Worm (Caenorhabditis elegans) whole organism, L4 larva: Measurements from ENCODE around the gene rnp-7.

Source experiments
- F26F4.8 ChIP-seq: fragments of 200-800 bp; sonication (Bioruptor generic); conservative IDR thresholded peaks from 2 replicates; pipeline ENCODE4 v1.3.6; 2022; ENCODE audit warnings: missing genetic modification characterization, missing compliant biosample characterization
- F49E8.2 ChIP-seq: sonication (generic microtip); optimal IDR thresholded peaks from 2 replicates; lab custom pipeline; 2016; ENCODE audit warnings: missing compliant biosample characterization, mild to moderate bottlenecking, missing genetic modification characterization, borderline replicate concordance
- R02D3.7 ChIP-seq: fragments of 150-350 bp; sonication (generic microtip); optimal IDR thresholded peaks from 3 replicates; lab custom pipeline; 2014; ENCODE audit warnings: missing biosample characterization, missing genetic modification characterization
- T20F7.1 ChIP-seq: fragments of 200-800 bp; sonication (Bioruptor generic); optimal IDR thresholded peaks from 2 replicates; lab custom pipeline; 2018; ENCODE audit warnings: mild to moderate bottlenecking, missing genetic modification characterization, missing compliant biosample characterization
- Y48G9A.11 ChIP-seq: fragments of 200-800 bp; sonication (Bioruptor generic); IDR thresholded peaks from 2 replicates; pipeline ENCODE4 v1.3.6; 2022; ENCODE audit warnings: missing genetic modification reagents, missing genetic modification characterization, missing compliant biosample characterization
- Y5F2A.4 ChIP-seq: fragments of 200-800 bp; sonication (Bioruptor generic); optimal IDR thresholded peaks from 2 replicates; lab custom pipeline; 2018; ENCODE audit warnings: mild to moderate bottlenecking, missing genetic modification characterization, missing compliant biosample characterization
- ZK546.5 ChIP-seq, 2 experiments: sonication (generic microtip); optimal IDR thresholded peaks; 2 replicates each; lab custom pipeline; 2017; ENCODE audit warnings: missing biosample characterization in 2 of 2, missing genetic modification characterization in 2 of 2
- aly-2 ChIP-seq: sonication (generic microtip); optimal IDR thresholded peaks from 2 replicates; lab custom pipeline; 2018; ENCODE audit warnings: missing biosample characterization, missing genetic modification characterization
- ama-1 ChIP-seq: fragments of 150-350 bp; optimal IDR thresholded peaks from 2 replicates; lab custom pipeline; 2014; ENCODE audit warnings: inconsistent platforms, mixed read lengths
- ceh-32 ChIP-seq: sonication (generic microtip); optimal IDR thresholded peaks from 2 replicates; lab custom pipeline; 2016; ENCODE audit warnings: mild to moderate bottlenecking, missing genetic modification characterization, missing compliant biosample characterization; ENCODE audit not compliant: poor library complexity
- ceh-44 ChIP-seq: fragments of 200-800 bp; sonication (Bioruptor generic); IDR thresholded peaks from 2 replicates; pipeline ENCODE4 v1.3.6; 2022; ENCODE audit warnings: missing genetic modification reagents, missing genetic modification characterization, missing compliant biosample characterization
- ceh-62 ChIP-seq: sonication (generic microtip); optimal IDR thresholded peaks from 2 replicates; lab custom pipeline; 2017; ENCODE audit warnings: missing biosample characterization, missing genetic modification characterization
- daf-19 ChIP-seq: fragments of 200-800 bp; sonication (Bioruptor generic); conservative IDR thresholded peaks from 2 replicates; pipeline ENCODE4 v1.3.6; 2022; ENCODE audit warnings: missing genetic modification characterization, missing compliant biosample characterization
- daf-8 ChIP-seq: fragments of 200-800 bp; sonication (Bioruptor generic); IDR thresholded peaks from 2 replicates; pipeline ENCODE4 v1.3.6; 2022; ENCODE audit warnings: missing genetic modification characterization, missing compliant biosample characterization
- dmd-8 ChIP-seq: fragments of 200-800 bp; sonication (Bioruptor generic); IDR thresholded peaks from 2 replicates; pipeline ENCODE4 v1.3.6; 2022; ENCODE audit warnings: missing genetic modification characterization, missing compliant biosample characterization
- egl-27 ChIP-seq: sonication (generic microtip); optimal IDR thresholded peaks from 3 replicates; lab custom pipeline; 2017; ENCODE audit warnings: missing biosample characterization, missing genetic modification reagents, missing genetic modification characterization
- egl-43 ChIP-seq: fragments of 200-800 bp; sonication (Bioruptor generic); IDR thresholded peaks from 2 replicates; pipeline ENCODE4 v1.3.6; 2022; ENCODE audit warnings: missing genetic modification reagents, missing genetic modification characterization, missing compliant biosample characterization
- fkh-10 ChIP-seq: fragments of 150-350 bp; optimal IDR thresholded peaks from 2 replicates; lab custom pipeline; 2014; ENCODE audit warnings: missing biosample characterization, missing genetic modification reagents, missing genetic modification characterization
- hif-1 ChIP-seq, 2 experiments: sonication (generic microtip); optimal IDR thresholded peaks; 2 replicates each; lab custom pipeline; 2016 to 2017; ENCODE audit warnings: missing compliant biosample characterization in 2 of 2, missing genetic modification characterization in 2 of 2, missing genetic modification reagents in 2 of 2, missing genotype in 2 of 2, mild to moderate bottlenecking in 1 of 2
- hlh-30 ChIP-seq: sonication (generic microtip); optimal IDR thresholded peaks from 2 replicates; lab custom pipeline; 2017; ENCODE audit warnings: antibody characterized with exemption, mild to moderate bottlenecking, missing genetic modification characterization, missing compliant biosample characterization; ENCODE audit not compliant: insufficient read depth
- hmg-1.1 ChIP-seq: fragments of 200-800 bp; sonication (Bioruptor generic); IDR thresholded peaks from 2 replicates; pipeline ENCODE4 v1.3.6; 2022; ENCODE audit warnings: missing genetic modification reagents, missing genetic modification characterization, missing compliant biosample characterization
- lim-7 ChIP-seq: fragments of 200-800 bp; sonication (Bioruptor generic); IDR thresholded peaks from 2 replicates; pipeline ENCODE4 v1.3.6; 2022; ENCODE audit warnings: missing genetic modification characterization, missing compliant biosample characterization
- lin-1 ChIP-seq: fragments of 200-800 bp; sonication (Bioruptor generic); IDR thresholded peaks from 2 replicates; pipeline ENCODE4 v1.3.6; 2022; ENCODE audit warnings: missing genetic modification reagents, missing genetic modification characterization, missing compliant biosample characterization
- lin-13 ChIP-seq: fragments of 150-350 bp; optimal IDR thresholded peaks from 2 replicates; lab custom pipeline; 2014; ENCODE audit warnings: missing biosample characterization, missing genetic modification reagents, missing genetic modification characterization
- lin-15B ChIP-seq: fragments of 150-350 bp; sonication (generic microtip); optimal IDR thresholded peaks from 3 replicates; lab custom pipeline; 2014; ENCODE audit warnings: missing biosample characterization, missing genetic modification characterization
- lir-3 ChIP-seq: sonication (generic microtip); optimal IDR thresholded peaks from 2 replicates; lab custom pipeline; 2016; ENCODE audit warnings: mild to moderate bottlenecking, missing genetic modification characterization, missing compliant biosample characterization
- madf-5 ChIP-seq, 2 experiments: fragments of 200-800 bp; sonication (Bioruptor generic); IDR thresholded peaks; 2 replicates each; pipeline ENCODE4 v1.3.6; 2022; ENCODE audit warnings: missing compliant biosample characterization in 2 of 2, missing genetic modification characterization in 2 of 2
- madf-9 ChIP-seq: fragments of 200-800 bp; sonication (Bioruptor generic); conservative IDR thresholded peaks from 2 replicates; pipeline ENCODE4 v1.3.6; 2022; ENCODE audit warnings: missing genetic modification reagents, missing genetic modification characterization, missing compliant biosample characterization
- mdl-1 ChIP-seq, 2 experiments: fragments of 150-350 bp in 1 of 2; sonication (generic microtip) in 1 of 2; optimal IDR thresholded peaks; 2 replicates each; lab custom pipeline; 2014 to 2017; ENCODE audit warnings: missing biosample characterization in 2 of 2, missing genetic modification characterization in 2 of 2
- mdt-29 ChIP-seq: fragments of 200-800 bp; sonication (Bioruptor generic); IDR thresholded peaks from 2 replicates; pipeline ENCODE4 v1.3.6; 2022; ENCODE audit warnings: missing genetic modification reagents, missing genetic modification characterization, missing compliant biosample characterization
- mes-2 ChIP-seq: sonication (generic microtip); optimal IDR thresholded peaks from 2 replicates; lab custom pipeline; 2016; ENCODE audit warnings: missing genotype, mild to moderate bottlenecking, missing genetic modification characterization, missing compliant biosample characterization; ENCODE audit not compliant: poor library complexity, severe bottlenecking
- mxl-2 ChIP-seq: fragments of 200-800 bp; sonication (Bioruptor generic); conservative IDR thresholded peaks from 2 replicates; pipeline ENCODE4 v1.3.6; 2022; ENCODE audit warnings: missing genetic modification reagents, missing genetic modification characterization, missing compliant biosample characterization
- nhr-10 ChIP-seq: fragments of 150-350 bp; optimal IDR thresholded peaks from 2 replicates; lab custom pipeline; 2014; ENCODE audit warnings: missing biosample characterization, missing genetic modification characterization
- nhr-237 ChIP-seq: sonication (generic microtip); optimal IDR thresholded peaks from 2 replicates; lab custom pipeline; 2017; ENCODE audit warnings: missing biosample characterization, missing genetic modification characterization
- nhr-28 ChIP-seq: fragments of 150-350 bp; optimal IDR thresholded peaks from 2 replicates; lab custom pipeline; 2014; ENCODE audit warnings: missing biosample characterization, missing genetic modification characterization
- nhr-42 ChIP-seq: fragments of 200-800 bp; sonication (Bioruptor generic); IDR thresholded peaks from 2 replicates; pipeline ENCODE4 v1.3.6; 2022; ENCODE audit warnings: missing genetic modification characterization, missing compliant biosample characterization
- pha-4 ChIP-seq, 2 experiments: fragments of 150-350 bp in 1 of 2; fragments of 200-800 bp in 1 of 2; sonication (Bioruptor generic) in 1 of 2; IDR thresholded peaks in 1 of 2; optimal IDR thresholded peaks in 1 of 2; 2 replicates each; pipeline versions ENCODE4 v1.3.6 to Lab custom; 2014 to 2022; ENCODE audit warnings: missing genetic modification characterization in 2 of 2, missing genetic modification reagents in 2 of 2, missing biosample characterization in 1 of 2, missing compliant biosample characterization in 1 of 2
- php-3 ChIP-seq: fragments of 200-800 bp; sonication (Bioruptor generic); IDR thresholded peaks from 2 replicates; pipeline ENCODE4 v1.3.6; 2022; ENCODE audit warnings: missing genetic modification reagents, missing genetic modification characterization, missing compliant biosample characterization
- saeg-2 ChIP-seq: fragments of 200-800 bp; sonication (Bioruptor generic); IDR thresholded peaks from 2 replicates; pipeline ENCODE4 v1.3.6; 2022; ENCODE audit warnings: missing genetic modification reagents, missing genetic modification characterization, missing compliant biosample characterization
- sdz-12 ChIP-seq: fragments of 200-800 bp; sonication (Bioruptor generic); optimal IDR thresholded peaks from 2 replicates; lab custom pipeline; 2018; ENCODE audit warnings: mild to moderate bottlenecking, missing genetic modification characterization, missing compliant biosample characterization
- skn-1 ChIP-seq: fragments of 150-350 bp; optimal IDR thresholded peaks from 2 replicates; lab custom pipeline; 2014; ENCODE audit warnings: missing biosample characterization, missing genetic modification characterization
- snpc-4 ChIP-seq: fragments of 150-350 bp; optimal IDR thresholded peaks from 2 replicates; lab custom pipeline; 2014; ENCODE audit warnings: missing biosample characterization, missing genetic modification characterization
- tra-1 ChIP-seq: fragments of 200-800 bp; sonication (Bioruptor generic); IDR thresholded peaks from 2 replicates; pipeline ENCODE4 v1.3.6; 2022; ENCODE audit warnings: missing genetic modification reagents, missing genetic modification characterization, missing compliant biosample characterization
- unc-39 ChIP-seq: sonication (generic microtip); optimal IDR thresholded peaks from 2 replicates; lab custom pipeline; 2017; ENCODE audit warnings: missing biosample characterization, missing genetic modification characterization
- unc-62 ChIP-seq, 3 experiments: fragments of 150-350 bp in 1 of 3; sonication (generic microtip); optimal IDR thresholded peaks in 2 of 3; peaks in 1 of 3; 1 replicate in 1 of 3; 2 replicates in 2 of 3; lab custom pipeline; 2014 to 2017; ENCODE audit warnings: missing biosample characterization in 3 of 3, missing genetic modification characterization in 3 of 3, missing genetic modification reagents in 3 of 3, missing genotype in 1 of 3
- vab-7 ChIP-seq: fragments of 200-800 bp; sonication (Bioruptor generic); IDR thresholded peaks from 2 replicates; pipeline ENCODE4 v1.3.6; 2022; ENCODE audit warnings: missing genetic modification reagents, missing genetic modification characterization, missing compliant biosample characterization
- zfp-2 ChIP-seq: sonication (generic microtip); optimal IDR thresholded peaks from 2 replicates; lab custom pipeline; 2016; ENCODE audit warnings: mild to moderate bottlenecking, missing genetic modification characterization, missing compliant biosample characterization
- zfp-3 ChIP-seq: fragments of 200-800 bp; sonication (Bioruptor generic); conservative IDR thresholded peaks from 2 replicates; pipeline ENCODE4 v1.3.6; 2022; ENCODE audit warnings: missing genetic modification reagents, missing genetic modification characterization, missing compliant biosample characterization
- zip-11 ChIP-seq: fragments of 200-800 bp; sonication (Bioruptor generic); IDR thresholded peaks from 2 replicates; pipeline ENCODE4 v1.3.6; 2022; ENCODE audit warnings: missing genetic modification characterization, missing compliant biosample characterization

rnp-7 gene

ce11 chrIII:7141285-7141715, 19.7 kb downstream of the rnp-7 start (continued):
- peak; percentile 89 for TF ChIP-seq php-3 (GFP tag; lab: Robert Waterston, UW)
- no peak for TF ChIP-seq tra-1 (GFP tag; lab: Robert Waterston, UW)
- TF ChIP-seq F49E8.2 (tag; lab: Kevin White, UChicago): peak; percentile 89
- no peak for TF ChIP-seq madf-5 (GFP tag; IDR thresholded peaks at IDR 0.05; lab: Robert Waterston, UW)
- peak; percentile 61 for TF ChIP-seq Y5F2A.4 (GFP tag; lab: Kevin White, UChicago)
- no peak for TF ChIP-seq zip-11 (GFP tag; lab: Robert Waterston, UW)
- TF ChIP-seq lim-7 (GFP tag; lab: Robert Waterston, UW): no peak
- peak; percentile 54 for TF ChIP-seq lin-13 (GFP tag; lab: Kevin White, UChicago)
- TF ChIP-seq mxl-2 (GFP tag; lab: Robert Waterston, UW): no peak
- peak; percentile 27; the same call in 1 of the 2 replicates for TF ChIP-seq hmg-1.1 (GFP tag; lab: Robert Waterston, UW)
- TF ChIP-seq T20F7.1: peak; percentile 69
- no peak for TF ChIP-seq nhr-237 (tag; lab: Kevin White, UChicago)
- peak; percentile 12; the same call in 1 of the 2 replicates for TF ChIP-seq madf-9 (GFP tag; lab: Robert Waterston, UW)
- TF ChIP-seq zfp-2 (tag; lab: Kevin White, UChicago): no peak
- peak; percentile 74 to 78 for TF ChIP-seq mdl-1 (tag; optimal IDR thresholded peaks at IDR 0.05; lab: Kevin White, UChicago)
- no peak for TF ChIP-seq daf-8
- TF ChIP-seq unc-62 (GFP tag; optimal IDR thresholded peaks at IDR 0.05 in 1 of 2; lab: Kevin White, UChicago): peak in 1 of 2 experiments; percentile 59
- no peak for TF ChIP-seq unc-62 (tag; optimal IDR thresholded peaks at IDR 0.05; lab: Kevin White, UChicago)
- TF ChIP-seq lir-3 (tag; lab: Kevin White, UChicago): no peak
- no peak for TF ChIP-seq aly-2 (tag; lab: Kevin White, UChicago)
- peak; percentile 87 for TF ChIP-seq mes-2 (tag; lab: Kevin White, UChicago)
- TF ChIP-seq unc-39 (tag; lab: Kevin White, UChicago): no peak
- TF ChIP-seq ceh-32 (tag; lab: Kevin White, UChicago): no peak
- TF ChIP-seq mdt-29 (GFP tag; lab: Robert Waterston, UW): peak; percentile 84; the same call in 1 of the 2 replicates
- no peak; the same call in 1 of the 2 replicates for TF ChIP-seq daf-19 (GFP tag; lab: Robert Waterston, UW)
- peak in 1 of 2 experiments; percentile 25 for TF ChIP-seq ZK546.5 (tag; optimal IDR thresholded peaks at IDR 0.05; lab: Kevin White, UChicago)
- TF ChIP-seq fkh-10: no peak
- no peak for TF ChIP-seq ceh-44 (GFP tag; lab: Robert Waterston, UW)
- TF ChIP-seq egl-43: peak; percentile 54
- TF ChIP-seq egl-27 (tag; lab: Kevin White, UChicago): peak; percentile 22
- TF ChIP-seq snpc-4: peak; percentile 88
- no peak for TF ChIP-seq sdz-12
- TF ChIP-seq Y48G9A.11 (GFP tag; lab: Robert Waterston, UW): peak; percentile 84
- peak; percentile 66 for TF ChIP-seq nhr-10 (tag; lab: Kevin White, UChicago)
- peak in 1 of 2 experiments; percentile 15 for TF ChIP-seq hif-1 (tag; optimal IDR thresholded peaks at IDR 0.05; lab: Kevin White, UChicago)
- peak; percentile 57 for TF ChIP-seq nhr-28
- TF ChIP-seq vab-7 (GFP tag; lab: Robert Waterston, UW): peak; percentile 36; the same call in 1 of the 2 replicates
- peak; percentile 28 for TF ChIP-seq lin-15B (tag; lab: Kevin White, UChicago)
- peak; percentile 72 for TF ChIP-seq hlh-30 (tag; lab: Kevin White, UChicago)
- no peak for TF ChIP-seq dmd-8 (GFP tag; lab: Robert Waterston, UW)
- TF ChIP-seq lin-1 (GFP tag; lab: Robert Waterston, UW): peak; percentile 72; the same call in 1 of the 2 replicates
- TF ChIP-seq nhr-42 (GFP tag; lab: Robert Waterston, UW): peak; percentile 68; the same call in 1 of the 2 replicates
- TF ChIP-seq R02D3.7 (tag; lab: Kevin White, UChicago): no peak
- no peak for TF ChIP-seq saeg-2 (GFP tag; lab: Robert Waterston, UW)
- TF ChIP-seq skn-1: no peak
- no peak for TF ChIP-seq F26F4.8 (GFP tag; lab: Robert Waterston, UW)
- peak; percentile 59; the same call in 1 of the 2 replicates for TF ChIP-seq zfp-3 (GFP tag; lab: Robert Waterston, UW)
- peak; percentile 63; the same call in 1 of the 2 replicates for TF ChIP-seq pha-4 (GFP tag; IDR thresholded peaks at IDR 0.05; lab: Robert Waterston, UW)
- TF ChIP-seq pha-4 (tag; optimal IDR thresholded peaks at IDR 0.05; lab: Kevin White, UChicago): no peak
- TF ChIP-seq ceh-62 (tag; lab: Kevin White, UChicago): no peak
- peak; percentile 98 for TF ChIP-seq ama-1 (lab: Kevin White, UChicago)
